Fruit fly (Drosophila melanogaster): ENCODE data around the gene Fmr1.

- no peak for TF ChIP-seq lola (GFP tag; optimal IDR thresholded peaks at IDR 0.05)
- TF ChIP-seq h (GFP tag; optimal IDR thresholded peaks at IDR 0.05): peak; percentile 62
- TF ChIP-seq GATAd (GFP tag; optimal IDR thresholded peaks at IDR 0.05): no peak
- TF ChIP-seq foxo (GFP tag; optimal IDR thresholded peaks at IDR 0.05): no peak
- TF ChIP-seq Hr78 (GFP tag; optimal IDR thresholded peaks at IDR 0.05): no peak
- TF ChIP-seq psq (GFP tag; optimal IDR thresholded peaks at IDR 0.05): no peak
- no peak for TF ChIP-seq pan (optimal IDR thresholded peaks at IDR 0.05)
- TF ChIP-seq sage (GFP tag; optimal IDR thresholded peaks at IDR 0.05): no peak
- TF ChIP-seq usp (GFP tag; optimal IDR thresholded peaks at IDR 0.05): no peak
- TF ChIP-seq N (GFP tag; optimal IDR thresholded peaks at IDR 0.05): no peak
- TF ChIP-seq Abd-B (GFP tag; optimal IDR thresholded peaks at IDR 0.05): no peak
- TF ChIP-seq Mio (GFP tag; optimal IDR thresholded peaks at IDR 0.05): no peak
These were observed 9.7 kb upstream of the Fmr1 start for dm6 chr3R:10119592-10119991.
